Fruit fly (Drosophila melanogaster) whole organism, embryonic: ENCODE measurements around the gene slf.

Experiments
- Ada2b ChIP-seq: fragments of 200-800 bp; sonication (Bioruptor generic); IDR thresholded peaks from 2 replicates; pipeline ENCODE4 v1.3.6; 2022; ENCODE audit warnings: missing biosample characterization, missing genetic modification characterization
- C15 ChIP-seq: fragments of 200-800 bp; sonication (Bioruptor generic); IDR thresholded peaks from 3 replicates; pipeline ENCODE4 v1.3.6; 2022; ENCODE audit warnings: missing biosample characterization, missing genetic modification characterization
- CG10321 ChIP-seq: fragments of 200-800 bp; sonication (Bioruptor generic); IDR thresholded peaks from 2 replicates; pipeline ENCODE4 v1.3.6; 2022; ENCODE audit warnings: missing biosample characterization, missing genetic modification characterization
- CG11504 ChIP-seq: fragments of 200-800 bp; sonication (Bioruptor generic); optimal IDR thresholded peaks from 3 replicates; lab custom pipeline; 2019; ENCODE audit warnings: missing biosample characterization, mild to moderate bottlenecking, missing genetic modification characterization, moderate library complexity
- CG11560 ChIP-seq: fragments of 200-800 bp; sonication (Bioruptor generic); IDR thresholded peaks from 3 replicates; pipeline ENCODE4 v1.3.6; 2022; ENCODE audit warnings: missing biosample characterization, missing genetic modification characterization
- CG12299 ChIP-seq: fragments of 200-800 bp; sonication (Bioruptor generic); optimal IDR thresholded peaks from 2 replicates; lab custom pipeline; 2018; ENCODE audit warnings: missing biosample characterization, mild to moderate bottlenecking, missing genetic modification characterization
- CG14014 ChIP-seq: fragments of 200-800 bp; sonication (Bioruptor generic); IDR thresholded peaks from 2 replicates; pipeline ENCODE4 v1.3.6; 2022; ENCODE audit warnings: missing biosample characterization, missing genetic modification characterization
- CG14050 ChIP-seq: fragments of 200-800 bp; sonication (Bioruptor generic); IDR thresholded peaks from 3 replicates; pipeline ENCODE4 v1.3.6; 2022; ENCODE audit warnings: missing biosample characterization, missing genetic modification characterization
- CG16863 ChIP-seq: fragments of 200-800 bp; sonication (Bioruptor generic); optimal IDR thresholded peaks from 3 replicates; lab custom pipeline; 2016; ENCODE audit warnings: missing biosample characterization, missing genetic modification characterization
- CG17328 ChIP-seq: fragments of 200-800 bp; sonication (Bioruptor generic); IDR thresholded peaks from 2 replicates; pipeline ENCODE4 v1.3.6; 2022; ENCODE audit warnings: missing biosample characterization, missing genetic modification characterization
- CG17359 ChIP-seq: fragments of 200-800 bp; sonication (Bioruptor generic); optimal IDR thresholded peaks from 3 replicates; lab custom pipeline; 2018; ENCODE audit warnings: missing biosample characterization, mild to moderate bottlenecking, missing genetic modification characterization, moderate library complexity
- CG18011 ChIP-seq: fragments of 200-800 bp; sonication (Bioruptor generic); optimal IDR thresholded peaks from 2 replicates; lab custom pipeline; 2017; ENCODE audit warnings: missing biosample characterization, missing genetic modification characterization, mild to moderate bottlenecking, moderate library complexity, missing genotype
- CG2199 ChIP-seq: fragments of 200-800 bp; sonication (Bioruptor generic); IDR thresholded peaks from 3 replicates; pipeline ENCODE4 v1.3.6; 2022; ENCODE audit warnings: missing biosample characterization, missing genetic modification characterization
- CG2712 ChIP-seq: fragments of 200-800 bp; optimal IDR thresholded peaks from 3 replicates; lab custom pipeline; 2019; ENCODE audit warnings: missing biosample characterization, mild to moderate bottlenecking, missing genetic modification characterization, moderate library complexity
- CG31441 ChIP-seq: fragments of 200-800 bp; sonication (Bioruptor generic); IDR thresholded peaks from 2 replicates; pipeline ENCODE4 v1.3.6; 2022; ENCODE audit warnings: missing biosample characterization, missing genetic modification characterization
- CG3163 ChIP-seq: fragments of 200-800 bp; sonication (Bioruptor generic); optimal IDR thresholded peaks from 3 replicates; lab custom pipeline; 2016; ENCODE audit warnings: missing biosample characterization, missing genetic modification characterization
- CG33213 ChIP-seq: fragments of 200-800 bp; sonication (Bioruptor generic); optimal IDR thresholded peaks from 3 replicates; lab custom pipeline; 2016; ENCODE audit warnings: missing biosample characterization, missing genetic modification characterization
- CG34376 ChIP-seq: fragments of 200-800 bp; sonication (Bioruptor generic); optimal IDR thresholded peaks from 2 replicates; lab custom pipeline; 2018; ENCODE audit warnings: missing biosample characterization, mild to moderate bottlenecking, missing genetic modification characterization
- CG42726 ChIP-seq: fragments of 200-800 bp; sonication (Bioruptor generic); IDR thresholded peaks from 2 replicates; pipeline ENCODE4 v1.3.6; 2022; ENCODE audit warnings: missing biosample characterization, missing genetic modification characterization; ENCODE audit not compliant: partially characterized antibody
- CG4424 ChIP-seq: fragments of 200-800 bp; sonication (Bioruptor generic); optimal IDR thresholded peaks from 3 replicates; lab custom pipeline; 2016; ENCODE audit warnings: missing biosample characterization, missing genetic modification characterization
- CG5245 ChIP-seq: fragments of 200-800 bp; sonication (Bioruptor generic); optimal IDR thresholded peaks from 3 replicates; lab custom pipeline; 2016; ENCODE audit warnings: missing biosample characterization, missing genetic modification characterization
- CG6272 ChIP-seq: fragments of 200-800 bp; sonication (Bioruptor generic); IDR thresholded peaks from 2 replicates; pipeline ENCODE4 v1.3.6; 2022; ENCODE audit warnings: missing biosample characterization, missing genetic modification characterization
- CG6683 ChIP-seq: fragments of 200-800 bp; sonication (Bioruptor generic); optimal IDR thresholded peaks from 2 replicates; lab custom pipeline; 2017; ENCODE audit warnings: missing biosample characterization, mild to moderate bottlenecking, missing genetic modification characterization, missing genetic modification reagents
- CHES-1-like ChIP-seq: fragments of 200-800 bp; sonication (Bioruptor generic); optimal IDR thresholded peaks from 2 replicates; lab custom pipeline; 2016; ENCODE audit warnings: missing biosample characterization, missing genetic modification characterization
- CrebB ChIP-seq: fragments of 200-800 bp; sonication (Bioruptor generic); optimal IDR thresholded peaks from 3 replicates; lab custom pipeline; 2018; ENCODE audit warnings: missing biosample characterization, mild to moderate bottlenecking, missing genetic modification characterization
- Dbx ChIP-seq: fragments of 200-800 bp; sonication (Bioruptor generic); IDR thresholded peaks from 3 replicates; pipeline ENCODE4 v1.3.6; 2022; ENCODE audit warnings: missing biosample characterization, missing genetic modification characterization
- E2f2 ChIP-seq: fragments of 200-800 bp; sonication (Bioruptor generic); IDR thresholded peaks from 2 replicates; pipeline ENCODE4 v1.3.6; 2022; ENCODE audit warnings: missing biosample characterization, missing genetic modification characterization
- Gsc ChIP-seq: fragments of 200-800 bp; sonication (Bioruptor generic); IDR thresholded peaks from 2 replicates; pipeline ENCODE4 v1.3.6; 2022; ENCODE audit warnings: missing biosample characterization, missing genetic modification characterization
- Hey ChIP-seq: fragments of 200-800 bp; sonication (Bioruptor generic); optimal IDR thresholded peaks from 3 replicates; lab custom pipeline; 2018; ENCODE audit warnings: missing biosample characterization, mild to moderate bottlenecking, missing genetic modification characterization
- Hmx ChIP-seq: fragments of 200-800 bp; sonication (Bioruptor generic); optimal IDR thresholded peaks from 2 replicates; lab custom pipeline; 2016; ENCODE audit warnings: missing biosample characterization, missing genetic modification characterization
- Lim3 ChIP-seq: fragments of 200-800 bp; sonication (Bioruptor generic); IDR thresholded peaks from 2 replicates; pipeline ENCODE4 v1.3.6; 2022; ENCODE audit warnings: missing biosample characterization, missing genetic modification characterization
- MBD-R2 ChIP-seq: fragments of 200-800 bp; sonication (Bioruptor generic); IDR thresholded peaks from 2 replicates; pipeline ENCODE4 v1.3.6; 2022; ENCODE audit warnings: missing biosample characterization, missing genetic modification characterization
- MTF-1 ChIP-seq: fragments of 200-800 bp; sonication (Bioruptor generic); optimal IDR thresholded peaks from 2 replicates; lab custom pipeline; 2018; ENCODE audit warnings: missing biosample characterization, mild to moderate bottlenecking, missing genetic modification characterization, borderline replicate concordance
- Myb ChIP-seq: fragments of 200-800 bp; sonication (Bioruptor generic); optimal IDR thresholded peaks from 2 replicates; lab custom pipeline; 2016; ENCODE audit warnings: missing biosample characterization, missing genetic modification characterization
- Scr ChIP-seq: fragments of 200-800 bp; sonication (Bioruptor generic); IDR thresholded peaks from 2 replicates; pipeline ENCODE4 v1.3.6; 2022; ENCODE audit warnings: missing biosample characterization, missing genetic modification characterization; ENCODE audit not compliant: partially characterized antibody
- Side ChIP-seq: fragments of 200-800 bp; sonication (Bioruptor generic); optimal IDR thresholded peaks from 2 replicates; lab custom pipeline; 2016; ENCODE audit warnings: missing biosample characterization, missing genetic modification characterization
- Sox102F ChIP-seq: fragments of 200-800 bp; sonication (Bioruptor generic); optimal IDR thresholded peaks from 2 replicates; lab custom pipeline; 2018; ENCODE audit warnings: missing biosample characterization, mild to moderate bottlenecking, missing genetic modification characterization, moderate library complexity
- abd-A ChIP-seq: fragments of 200-800 bp; sonication (Bioruptor generic); optimal IDR thresholded peaks from 3 replicates; lab custom pipeline; 2019; ENCODE audit warnings: missing biosample characterization, mild to moderate bottlenecking, missing genetic modification characterization, moderate library complexity
- az2 ChIP-seq: fragments of 200-800 bp; sonication (Bioruptor generic); optimal IDR thresholded peaks from 3 replicates; lab custom pipeline; 2016; ENCODE audit warnings: missing biosample characterization, missing genetic modification characterization
- chinmo ChIP-seq: fragments of 200-800 bp; sonication (Bioruptor generic); IDR thresholded peaks from 4 replicates; pipeline ENCODE4 v1.3.6; 2022; ENCODE audit warnings: missing biosample characterization, missing genetic modification characterization; ENCODE audit not compliant: partially characterized antibody
- dan ChIP-seq: fragments of 200-800 bp; sonication (Bioruptor generic); IDR thresholded peaks from 2 replicates; pipeline ENCODE4 v1.3.6; 2022; ENCODE audit warnings: missing biosample characterization, missing genetic modification characterization
- gcm ChIP-seq: fragments of 200-800 bp; sonication (Bioruptor generic); optimal IDR thresholded peaks from 2 replicates; lab custom pipeline; 2019; ENCODE audit warnings: missing biosample characterization, mild to moderate bottlenecking, missing genetic modification characterization, moderate library complexity
- gro ChIP-seq: fragments of 200-800 bp; sonication (Bioruptor generic); optimal IDR thresholded peaks from 2 replicates; lab custom pipeline; 2016; ENCODE audit warnings: missing biosample characterization, missing genetic modification characterization
- gsb-n ChIP-seq: fragments of 200-800 bp; sonication (Bioruptor generic); optimal IDR thresholded peaks from 3 replicates; lab custom pipeline; 2018; ENCODE audit warnings: missing biosample characterization, mild to moderate bottlenecking, missing genetic modification characterization
- oc ChIP-seq: fragments of 200-800 bp; sonication (Bioruptor generic); optimal IDR thresholded peaks from 2 replicates; lab custom pipeline; 2018; ENCODE audit warnings: missing biosample characterization, mild to moderate bottlenecking, missing genetic modification characterization, moderate library complexity
- p53 ChIP-seq: fragments of 200-800 bp; sonication (Bioruptor generic); optimal IDR thresholded peaks from 2 replicates; lab custom pipeline; 2016; ENCODE audit warnings: missing biosample characterization, missing genetic modification characterization
- phol ChIP-seq: fragments of 200-800 bp; sonication (Bioruptor generic); optimal IDR thresholded peaks from 3 replicates; lab custom pipeline; 2018; ENCODE audit warnings: missing biosample characterization, mild to moderate bottlenecking, missing genetic modification characterization, moderate library complexity
- schlank ChIP-seq: fragments of 200-800 bp; sonication (Bioruptor generic); optimal IDR thresholded peaks from 2 replicates; lab custom pipeline; 2018; ENCODE audit warnings: missing biosample characterization, mild to moderate bottlenecking, missing genetic modification characterization
- slou ChIP-seq: fragments of 200-800 bp; sonication (Bioruptor generic); optimal IDR thresholded peaks from 3 replicates; lab custom pipeline; 2016; ENCODE audit warnings: missing biosample characterization, missing genetic modification characterization
- sna ChIP-seq: fragments of 200-800 bp; sonication (Bioruptor generic); IDR thresholded peaks from 2 replicates; pipeline ENCODE4 v1.3.6; 2022; ENCODE audit warnings: missing biosample characterization, missing genetic modification characterization; ENCODE audit not compliant: partially characterized antibody
- ttk ChIP-seq: fragments of 200-800 bp; sonication (Bioruptor generic); IDR thresholded peaks from 2 replicates; pipeline ENCODE4 v2.1.2; 2022; ENCODE audit warnings: missing biosample characterization, missing genetic modification characterization
- vvl ChIP-seq: fragments of 200-800 bp; sonication (Bioruptor generic); IDR thresholded peaks from 2 replicates; pipeline ENCODE4 v1.3.6; 2022; ENCODE audit warnings: missing biosample characterization, missing genetic modification characterization

The slf gene

DNA sequence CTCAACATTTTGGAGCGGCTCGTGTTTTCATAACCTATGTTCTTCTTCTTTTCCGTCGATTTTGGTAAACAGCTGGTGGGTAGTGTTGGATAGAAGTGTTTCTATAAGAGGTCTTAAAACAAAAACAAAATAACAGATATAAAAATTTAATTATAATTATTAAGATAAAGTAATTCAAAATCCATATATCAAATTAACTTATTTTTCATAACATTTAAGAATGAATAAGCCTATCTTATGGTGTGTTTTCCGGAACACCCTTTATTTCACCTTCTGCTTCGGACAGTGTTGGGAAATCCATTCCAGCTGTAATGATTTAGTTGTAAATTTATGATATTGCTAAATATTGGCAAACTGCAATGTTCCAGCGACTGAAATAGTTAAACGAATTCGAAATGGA lies 48.6 kb upstream of the slf start, which contains the start of the genes mRpS2 and Mon1 (continued):
- TF ChIP-seq gcm (peak; percentile 95), p53 (GFP tag; lab: Kevin White, UChicago) (peak; percentile 29), CG16863 (GFP tag; lab: Kevin White, UChicago) (peak; percentile 51), E2f2 (GFP tag; lab: Robert Waterston, UW) (peak; percentile 77), Ada2b (GFP tag; lab: Robert Waterston, UW) (peak; percentile 95), Hey (tag; lab: Kevin White, UChicago) (no peak), CG3163 (GFP tag; lab: Kevin White, UChicago) (no peak), gro (GFP tag; lab: Kevin White, UChicago) (peak; percentile 86), sna (GFP tag; lab: Robert Waterston, UW) (no peak), CG11560 (peak; percentile 80), CG14050 (GFP tag; lab: Robert Waterston, UW) (peak; percentile 94), CG2199 (GFP tag; lab: Robert Waterston, UW) (peak; percentile 93), Side (GFP tag; lab: Kevin White, UChicago) (peak; percentile 65), Dbx (GFP tag; lab: Robert Waterston, UW) (peak; percentile 97), az2 (peak; percentile 95), C15 (GFP tag; lab: Robert Waterston, UW) (peak; percentile 88), phol (tag; lab: Kevin White, UChicago) (peak; percentile 95), dan (GFP tag; lab: Robert Waterston, UW) (no peak), MTF-1 (GFP tag; lab: Kevin White, UChicago) (peak; percentile 84), CG31441 (GFP tag; lab: Robert Waterston, UW) (peak; percentile 99), CG42726 (GFP tag; lab: Robert Waterston, UW) (no peak), chinmo (no peak), CG17328 (GFP tag; lab: Robert Waterston, UW) (peak; percentile 97), Lim3 (GFP tag; lab: Robert Waterston, UW) (peak; percentile 77), CG18011 (peak; percentile 87), abd-A (no peak), CG17359 (peak; percentile 97), CG6683 (GFP tag; lab: Kevin White, UChicago) (peak; percentile 91), Sox102F (GFP tag; lab: Kevin White, UChicago) (peak; percentile 96), slou (GFP tag; lab: Kevin White, UChicago) (peak; percentile 90), CG4424 (GFP tag; lab: Kevin White, UChicago) (peak; percentile 95), schlank (peak; percentile 65), CG10321 (GFP tag; lab: Robert Waterston, UW) (peak; percentile 80), MBD-R2 (GFP tag; lab: Robert Waterston, UW) (peak; percentile 99), vvl (GFP tag; lab: Robert Waterston, UW) (peak; percentile 98), CG14014 (GFP tag; lab: Robert Waterston, UW) (peak; percentile 97), ttk (GFP tag; lab: Robert Waterston, UW) (peak; percentile 95), Scr (GFP tag; lab: Robert Waterston, UW) (no peak), gsb-n (peak; percentile 94), CG5245 (peak; percentile 91), CHES-1-like (GFP tag; lab: Kevin White, UChicago) (peak; percentile 75), Myb (GFP tag; lab: Kevin White, UChicago) (peak; percentile 21), CG6272 (GFP tag; lab: Robert Waterston, UW) (peak; percentile 95), Hmx (GFP tag; lab: Kevin White, UChicago) (peak; percentile 24), CrebB (tag; lab: Kevin White, UChicago) (peak; percentile 85), CG11504 (tag; lab: Kevin White, UChicago) (peak; percentile 93), CG12299 (tag; lab: Kevin White, UChicago) (peak; percentile 91), CG34376 (GFP tag; lab: Kevin White, UChicago) (peak; percentile 73), CG33213 (peak; percentile 71), CG2712 (tag; lab: Kevin White, UChicago) (peak; percentile 97), Gsc (peak; percentile 62), oc (tag; lab: Kevin White, UChicago) (peak; percentile 92)
